Worm (Caenorhabditis elegans) whole organism, L4 larva: Measurements from ENCODE around the gene cal-5.

Source experiments
- lin-13 ChIP-seq: fragments of 150-350 bp; optimal IDR thresholded peaks from 2 replicates; lab custom pipeline; 2014; ENCODE audit warnings: missing biosample characterization, missing genetic modification reagents, missing genetic modification characterization
- mxl-2 ChIP-seq: fragments of 200-800 bp; sonication (Bioruptor generic); conservative IDR thresholded peaks from 2 replicates; pipeline ENCODE4 v1.3.6; 2022; ENCODE audit warnings: missing genetic modification reagents, missing genetic modification characterization, missing compliant biosample characterization

DNA sequence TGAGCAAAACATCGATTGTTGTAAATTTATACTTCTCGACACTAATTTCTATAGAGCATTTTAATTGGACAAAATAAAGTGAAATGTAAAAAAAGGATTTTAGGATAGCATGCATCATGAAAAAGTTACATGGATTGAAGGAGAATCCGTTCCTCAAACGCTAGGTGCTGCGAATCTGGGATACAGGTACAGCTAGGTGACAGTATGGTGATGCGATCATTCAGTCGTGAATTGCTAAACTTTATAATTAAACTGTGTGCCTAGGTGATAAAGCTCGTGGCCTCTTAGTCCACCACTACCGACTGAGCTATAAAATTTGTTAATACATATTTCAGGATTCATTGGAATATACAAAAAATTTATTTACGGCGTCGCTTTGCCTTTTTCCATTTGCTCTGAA, 11.2 kb downstream of the cal-5 start:
- TF ChIP-seq mxl-2 (GFP tag; lab: Robert Waterston, UW) (no peak), lin-13 (GFP tag; lab: Kevin White, UChicago) (no peak)
